Fruit fly (Drosophila melanogaster) whole organism, embryonic: Measurements from ENCODE around the gene CG31313.

ENCODE experiments used
- Atf6 ChIP-seq: fragments of 200-800 bp; sonication (Bioruptor generic); IDR thresholded peaks from 2 replicates; pipeline ENCODE4 v1.3.6; 2022; ENCODE audit warnings: missing biosample characterization, missing genetic modification characterization
- B-H2 ChIP-seq: fragments of 200-800 bp; sonication (Bioruptor generic); optimal IDR thresholded peaks from 2 replicates; lab custom pipeline; 2018; ENCODE audit warnings: missing biosample characterization, mild to moderate bottlenecking, missing genetic modification characterization
- CG10462 ChIP-seq: fragments of 200-800 bp; sonication (Bioruptor generic); optimal IDR thresholded peaks from 2 replicates; lab custom pipeline; 2016; ENCODE audit warnings: missing biosample characterization, missing genetic modification characterization
- CG11247 ChIP-seq: fragments of 200-800 bp; sonication (Bioruptor generic); IDR thresholded peaks from 2 replicates; pipeline ENCODE4 v1.3.6; 2022; ENCODE audit warnings: missing biosample characterization, missing genetic modification characterization
- CG1233 ChIP-seq: fragments of 200-800 bp; sonication (Bioruptor generic); optimal IDR thresholded peaks from 4 replicates; lab custom pipeline; 2018; ENCODE audit warnings: missing biosample characterization, mild to moderate bottlenecking, missing genetic modification characterization
- CG12391 ChIP-seq: fragments of 200-800 bp; sonication (Bioruptor generic); optimal IDR thresholded peaks from 3 replicates; lab custom pipeline; 2018; ENCODE audit warnings: missing biosample characterization, mild to moderate bottlenecking, missing genetic modification characterization, moderate library complexity
- CG12942 ChIP-seq: fragments of 200-800 bp; sonication (Bioruptor generic); optimal IDR thresholded peaks from 3 replicates; lab custom pipeline; 2016; ENCODE audit warnings: missing biosample characterization, missing genetic modification characterization
- CG13287 ChIP-seq: fragments of 200-800 bp; sonication (Bioruptor generic); IDR thresholded peaks from 2 replicates; pipeline ENCODE4 v1.3.6; 2022; ENCODE audit warnings: missing biosample characterization, missing genetic modification characterization; ENCODE audit not compliant: partially characterized antibody
- CG14710 ChIP-seq: fragments of 200-800 bp; sonication (Bioruptor generic); optimal IDR thresholded peaks from 3 replicates; lab custom pipeline; 2019; ENCODE audit warnings: missing biosample characterization, mild to moderate bottlenecking, missing genetic modification characterization, moderate library complexity
- CG15011 ChIP-seq: fragments of 200-800 bp; sonication (Bioruptor generic); optimal IDR thresholded peaks from 3 replicates; lab custom pipeline; 2018; ENCODE audit warnings: missing biosample characterization, mild to moderate bottlenecking, missing genetic modification characterization
- CG15601 ChIP-seq: fragments of 200-800 bp; sonication (Bioruptor generic); optimal IDR thresholded peaks from 3 replicates; lab custom pipeline; 2019; ENCODE audit warnings: missing biosample characterization, mild to moderate bottlenecking, missing genetic modification characterization, moderate library complexity
- CG16815 ChIP-seq: fragments of 200-800 bp; sonication (Bioruptor generic); optimal IDR thresholded peaks from 3 replicates; lab custom pipeline; 2017; ENCODE audit warnings: missing biosample characterization, mild to moderate bottlenecking, missing genetic modification characterization
- CG17359 ChIP-seq: fragments of 200-800 bp; sonication (Bioruptor generic); optimal IDR thresholded peaks from 3 replicates; lab custom pipeline; 2018; ENCODE audit warnings: missing biosample characterization, mild to moderate bottlenecking, missing genetic modification characterization, moderate library complexity
- CG18262 ChIP-seq: fragments of 200-800 bp; optimal IDR thresholded peaks from 3 replicates; lab custom pipeline; 2019; ENCODE audit warnings: missing biosample characterization, mild to moderate bottlenecking, missing genetic modification characterization, moderate library complexity
- CG31388 ChIP-seq: fragments of 200-800 bp; sonication (Bioruptor generic); optimal IDR thresholded peaks from 2 replicates; lab custom pipeline; 2016; ENCODE audit warnings: missing biosample characterization, missing genetic modification characterization
- CG31441 ChIP-seq: fragments of 200-800 bp; sonication (Bioruptor generic); IDR thresholded peaks from 2 replicates; pipeline ENCODE4 v1.3.6; 2022; ENCODE audit warnings: missing biosample characterization, missing genetic modification characterization
- CG3163 ChIP-seq: fragments of 200-800 bp; sonication (Bioruptor generic); optimal IDR thresholded peaks from 3 replicates; lab custom pipeline; 2016; ENCODE audit warnings: missing biosample characterization, missing genetic modification characterization
- CG33557 ChIP-seq: fragments of 200-800 bp; sonication (Bioruptor generic); optimal IDR thresholded peaks from 2 replicates; lab custom pipeline; 2019; ENCODE audit warnings: missing biosample characterization, mild to moderate bottlenecking, missing genetic modification characterization, moderate library complexity
- CG4424 ChIP-seq: fragments of 200-800 bp; sonication (Bioruptor generic); optimal IDR thresholded peaks from 3 replicates; lab custom pipeline; 2016; ENCODE audit warnings: missing biosample characterization, missing genetic modification characterization
- CG8388 ChIP-seq: fragments of 200-800 bp; sonication (Bioruptor generic); optimal IDR thresholded peaks from 2 replicates; lab custom pipeline; 2019; ENCODE audit warnings: missing biosample characterization, mild to moderate bottlenecking, missing genetic modification characterization, moderate library complexity
- CG9609 ChIP-seq: fragments of 200-800 bp; sonication (Bioruptor generic); optimal IDR thresholded peaks from 3 replicates; lab custom pipeline; 2016; ENCODE audit warnings: missing biosample characterization, missing genetic modification characterization
- E2f1 ChIP-seq: fragments of 200-800 bp; sonication (Bioruptor generic); IDR thresholded peaks from 2 replicates; pipeline ENCODE4 v1.3.6; 2022; ENCODE audit warnings: missing biosample characterization, missing genetic modification characterization
- Eip74EF ChIP-seq, 2 experiments: fragments of 200-800 bp in 1 of 2; fragments of >200 bp in 1 of 2; sonication (Bioruptor generic) in 1 of 2; optimal IDR thresholded peaks; 2 replicates each; lab custom pipeline; 2017 to 2019; ENCODE audit warnings: missing biosample characterization in 2 of 2, missing genetic modification characterization in 2 of 2, mild to moderate bottlenecking in 1 of 2, moderate library complexity in 1 of 2
- HmgD ChIP-seq: fragments of 200-800 bp; sonication (Bioruptor generic); optimal IDR thresholded peaks from 3 replicates; lab custom pipeline; 2016; ENCODE audit warnings: missing biosample characterization, missing genetic modification characterization
- Meics ChIP-seq: fragments of 200-800 bp; sonication (Bioruptor generic); optimal IDR thresholded peaks from 2 replicates; lab custom pipeline; 2017; ENCODE audit warnings: missing biosample characterization, mild to moderate bottlenecking, missing genetic modification characterization
- Myb ChIP-seq: fragments of 200-800 bp; sonication (Bioruptor generic); optimal IDR thresholded peaks from 2 replicates; lab custom pipeline; 2016; ENCODE audit warnings: missing biosample characterization, missing genetic modification characterization
- NC2β ChIP-seq: fragments of 200-800 bp; sonication (Bioruptor generic); optimal IDR thresholded peaks from 2 replicates; lab custom pipeline; 2016; ENCODE audit warnings: missing biosample characterization, missing genetic modification characterization
- Pdp1 ChIP-seq, 2 experiments: fragments of 200-800 bp; sonication (Bioruptor generic); optimal IDR thresholded peaks; 3 replicates each; lab custom pipeline; 2016; ENCODE audit warnings: missing biosample characterization in 2 of 2, missing genetic modification characterization in 2 of 2, mild to moderate bottlenecking in 1 of 2, moderate library complexity in 1 of 2
- Sin3A ChIP-seq: fragments of >200 bp; optimal IDR thresholded peaks from 2 replicates; lab custom pipeline; 2018
- Trl ChIP-seq, 3 experiments: fragments of >200 bp in 2 of 3; fragments of 200-800 bp in 1 of 3; sonication (Bioruptor generic) in 1 of 3; optimal IDR thresholded peaks; 2 replicates in 1 of 3; 3 replicates in 2 of 3; lab custom pipeline; 2016 to 2017; ENCODE audit warnings: missing biosample characterization in 1 of 3, missing genetic modification characterization in 1 of 3
- aop ChIP-seq: fragments of 200-800 bp; sonication (Bioruptor generic); IDR thresholded peaks from 2 replicates; pipeline ENCODE4 v1.3.6; 2022; ENCODE audit warnings: missing biosample characterization, missing genetic modification characterization
- ato ChIP-seq: fragments of 200-800 bp; sonication (Bioruptor generic); IDR thresholded peaks from 2 replicates; pipeline ENCODE4 v1.3.6; 2022; ENCODE audit warnings: missing biosample characterization, missing genetic modification characterization; ENCODE audit not compliant: partially characterized antibody
- da ChIP-seq: fragments of 200-800 bp; sonication (Bioruptor generic); optimal IDR thresholded peaks from 2 replicates; lab custom pipeline; 2016; ENCODE audit warnings: missing biosample characterization, missing genetic modification characterization
- dmrt99B ChIP-seq: fragments of 200-800 bp; sonication (Bioruptor generic); optimal IDR thresholded peaks from 2 replicates; lab custom pipeline; 2018; ENCODE audit warnings: missing biosample characterization, mild to moderate bottlenecking, missing genetic modification characterization, moderate library complexity
- gcm ChIP-seq: fragments of 200-800 bp; sonication (Bioruptor generic); optimal IDR thresholded peaks from 2 replicates; lab custom pipeline; 2019; ENCODE audit warnings: missing biosample characterization, mild to moderate bottlenecking, missing genetic modification characterization, moderate library complexity
- hb ChIP-seq: fragments of 200-800 bp; sonication (Bioruptor generic); IDR thresholded peaks from 3 replicates; pipeline ENCODE4 v1.3.6; 2022; ENCODE audit warnings: missing biosample characterization, missing genetic modification characterization; ENCODE audit not compliant: partially characterized antibody
- hth ChIP-seq: fragments of >200 bp; optimal IDR thresholded peaks from 2 replicates; lab custom pipeline; 2017; ENCODE audit warnings: inconsistent platforms
- ind ChIP-seq: fragments of 200-800 bp; sonication (Bioruptor generic); optimal IDR thresholded peaks from 3 replicates; lab custom pipeline; 2016; ENCODE audit warnings: missing biosample characterization, missing genetic modification characterization
- org-1 ChIP-seq: fragments of 200-800 bp; sonication (Bioruptor generic); optimal IDR thresholded peaks from 2 replicates; lab custom pipeline; 2017; ENCODE audit warnings: missing biosample characterization, missing genetic modification characterization
- prd ChIP-seq, 3 experiments: fragments of >200 bp in 2 of 3; fragments of 200-800 bp in 1 of 3; sonication (Bioruptor generic) in 1 of 3; optimal IDR thresholded peaks in 2 of 3; IDR thresholded peaks in 1 of 3; 2 replicates in 2 of 3; 3 replicates in 1 of 3; pipeline versions ENCODE4 v1.3.6 to Lab custom; 2017 to 2022; ENCODE audit warnings: missing biosample characterization in 1 of 3, missing genetic modification characterization in 1 of 3
- pum ChIP-seq: fragments of 200-800 bp; sonication (Bioruptor generic); optimal IDR thresholded peaks from 2 replicates; lab custom pipeline; 2016; ENCODE audit warnings: missing biosample characterization, missing genetic modification characterization
- sd ChIP-seq: fragments of 200-800 bp; sonication (Bioruptor generic); optimal IDR thresholded peaks from 3 replicates; lab custom pipeline; 2018; ENCODE audit warnings: missing biosample characterization, mild to moderate bottlenecking, missing genetic modification characterization, moderate library complexity
- tll ChIP-seq, 2 experiments: fragments of 200-800 bp in 1 of 2; fragments of >200 bp in 1 of 2; sonication (Bioruptor generic) in 1 of 2; optimal IDR thresholded peaks; 2 replicates each; lab custom pipeline; 2017 to 2019; ENCODE audit warnings: missing biosample characterization in 2 of 2, missing genetic modification characterization in 2 of 2, mild to moderate bottlenecking in 1 of 2, moderate library complexity in 1 of 2
- twi ChIP-seq: fragments of 200-800 bp; optimal IDR thresholded peaks from 2 replicates; lab custom pipeline; 2019; ENCODE audit warnings: missing biosample characterization, mild to moderate bottlenecking, missing genetic modification characterization, moderate library complexity

The CG31313 gene

dm6 chr3R:14586480-14587443 is 19.5 kb upstream of the CG31313 start (continued):
- peak; percentile 98 for TF ChIP-seq twi
- TF ChIP-seq gcm (GFP tag; lab: Kevin White, UChicago), result peak; percentile 9
- TF ChIP-seq da (GFP tag; lab: Kevin White, UChicago), result no peak
- no peak for TF ChIP-seq CG12942 (GFP tag; lab: Kevin White, UChicago)
- peak; percentile 43 for TF ChIP-seq CG33557 (GFP tag; lab: Kevin White, UChicago)
- peak in 1 of 2 experiments; percentile 92 for TF ChIP-seq tll (GFP tag; optimal IDR thresholded peaks at IDR 0.05; lab: Kevin White, UChicago)
- no peak for TF ChIP-seq CG15011
- TF ChIP-seq Myb (GFP tag; lab: Kevin White, UChicago), result no peak
- TF ChIP-seq CG15601, result no peak
- TF ChIP-seq prd (optimal IDR thresholded peaks at IDR 0.05; lab: Kevin White, UChicago), result no peak
- TF ChIP-seq prd (GFP tag; IDR thresholded peaks at IDR 0.05; lab: Robert Waterston, UW), result peak; percentile 52; the same call in 2 of the 3 replicates
- peak; percentile 54 for TF ChIP-seq CG16815 (GFP tag; lab: Kevin White, UChicago)

DNA sequence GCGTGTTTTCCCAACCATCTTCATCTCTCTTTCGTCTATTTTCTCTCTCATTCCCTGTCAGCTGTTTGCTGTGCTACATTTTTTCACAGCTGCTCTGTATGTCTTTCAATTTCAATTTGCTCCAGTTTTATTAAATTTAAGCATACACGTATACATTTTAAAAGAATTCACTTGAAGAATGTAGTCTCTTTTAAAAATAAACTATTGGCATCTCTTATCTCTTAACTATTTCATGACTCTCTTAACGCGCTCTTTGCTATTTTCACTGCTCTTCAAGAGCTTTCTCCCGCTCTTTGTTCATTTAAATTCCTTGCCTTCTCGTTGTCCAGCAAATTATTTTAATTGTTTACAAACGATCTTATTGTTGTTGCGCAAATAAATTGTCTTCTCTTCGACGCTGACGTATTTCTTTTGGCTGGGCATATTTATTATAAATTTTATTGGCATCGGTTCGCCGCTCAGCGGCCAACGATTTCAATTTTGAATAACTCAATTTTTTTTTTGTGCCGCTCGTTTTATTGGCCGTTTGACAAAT is 12.9 kb upstream of the CG31313 start:
- TF ChIP-seq CG1233 (GFP tag; lab: Kevin White, UChicago), result no peak
- no peak for TF ChIP-seq pum
- no peak for TF ChIP-seq E2f1 (GFP tag; lab: Robert Waterston, UW)
- TF ChIP-seq Eip74EF (GFP tag; optimal IDR thresholded peaks at IDR 0.05; lab: Kevin White, UChicago), result no peak
- no peak for TF ChIP-seq Sin3A (lab: Kevin White, UChicago)
- TF ChIP-seq Pdp1 (GFP tag; optimal IDR thresholded peaks at IDR 0.05; lab: Kevin White, UChicago), result no peak
- TF ChIP-seq CG31388 (GFP tag; lab: Kevin White, UChicago), result no peak
- TF ChIP-seq Trl (optimal IDR thresholded peaks at IDR 0.05; lab: Kevin White, UChicago), result peak; percentile 64 to 78
- no peak for TF ChIP-seq Trl (GFP tag; optimal IDR thresholded peaks at IDR 0.05; lab: Kevin White, UChicago)
- TF ChIP-seq ato (GFP tag; lab: Robert Waterston, UW), result no peak
- no peak for TF ChIP-seq Atf6 (GFP tag; lab: Robert Waterston, UW)
- TF ChIP-seq CG12391 (tag; lab: Kevin White, UChicago), result no peak
- peak; percentile 70 for TF ChIP-seq sd
- no peak for TF ChIP-seq CG13287 (GFP tag; lab: Robert Waterston, UW)
- TF ChIP-seq CG11247 (GFP tag; lab: Robert Waterston, UW), result no peak
- no peak for TF ChIP-seq HmgD
- TF ChIP-seq CG3163 (GFP tag; lab: Kevin White, UChicago), result peak; percentile 88
- no peak for TF ChIP-seq NC2β (GFP tag; lab: Kevin White, UChicago)
- TF ChIP-seq org-1 (GFP tag; lab: Kevin White, UChicago), result no peak
- no peak for TF ChIP-seq CG9609 (GFP tag; lab: Kevin White, UChicago)
- TF ChIP-seq CG8388, result no peak
- no peak for TF ChIP-seq CG14710 (tag; lab: Kevin White, UChicago)

dm6 chr3R:14577803-14578493 is 10.7 kb upstream of the CG31313 start:
- TF ChIP-seq CG8388 (peak; percentile 10), dmrt99B (tag; lab: Kevin White, UChicago) (peak; percentile 51), CG4424 (GFP tag; lab: Kevin White, UChicago) (no peak), CG31441 (GFP tag; lab: Robert Waterston, UW) (peak; percentile 46; the same call in 1 of the 2 replicates), Meics (GFP tag; lab: Kevin White, UChicago) (peak; percentile 5), hb (GFP tag; lab: Robert Waterston, UW) (no peak), hth (lab: Kevin White, UChicago) (no peak), CG18262 (peak; percentile 44), CG17359 (tag; lab: Kevin White, UChicago) (peak; percentile 41), B-H2 (GFP tag; lab: Kevin White, UChicago) (no peak), aop (GFP tag; lab: Robert Waterston, UW) (no peak), ind (GFP tag; lab: Kevin White, UChicago) (no peak), tll (GFP tag; optimal IDR thresholded peaks at IDR 0.05; lab: Kevin White, UChicago) (no peak), CG10462 (GFP tag; lab: Kevin White, UChicago) (no peak)
